Worm (Caenorhabditis elegans): Measurements from ENCODE around the gene C50E3.6.

C50E3.6 gene

ce11 chrV:7604858-7605257 lies 14.5 kb upstream of the C50E3.6 start, which contains the start of gene clec-213:
clec-213 (plus strand) TSS chrV:7605158.
- no peak for TF ChIP-seq lin-39 (tag; optimal IDR thresholded peaks at IDR 0.05)
- TF ChIP-seq nhr-23 (tag; optimal IDR thresholded peaks at IDR 0.05): no peak
- no peak for TF ChIP-seq elt-3 (tag; optimal IDR thresholded peaks at IDR 0.05)
- TF ChIP-seq lin-11 (tag; optimal IDR thresholded peaks at IDR 0.05): no peak
- TF ChIP-seq mbf-1 (tag; optimal IDR thresholded peaks at IDR 0.05): no peak
- no peak for TF ChIP-seq egl-27 (tag; optimal IDR thresholded peaks at IDR 0.05)
- TF ChIP-seq ceh-16 (tag; optimal IDR thresholded peaks at IDR 0.05): no peak
- no peak for TF ChIP-seq blmp-1 (tag; optimal IDR thresholded peaks at IDR 0.05; ENCODE audit: insufficient read depth)
- TF ChIP-seq sem-4 (tag; optimal IDR thresholded peaks at IDR 0.05): no peak

- no peak for TF ChIP-seq lin-13 (GFP tag; optimal IDR thresholded peaks at IDR 0.05)
- no peak for TF ChIP-seq nhr-6 (tag; optimal IDR thresholded peaks at IDR 0.05)
- TF ChIP-seq crh-2 (tag; optimal IDR thresholded peaks at IDR 0.05): no peak
- TF ChIP-seq unc-62 (GFP tag; optimal IDR thresholded peaks at IDR 0.05): no peak
- no peak for TF ChIP-seq nhr-11 (tag; optimal IDR thresholded peaks at IDR 0.05)
- TF ChIP-seq snpc-4 (tag; optimal IDR thresholded peaks at IDR 0.05): no peak
- TF ChIP-seq sma-3 (GFP tag; optimal IDR thresholded peaks at IDR 0.05): no peak
- TF ChIP-seq mdl-1 (tag; optimal IDR thresholded peaks at IDR 0.05): no peak
- no peak for TF ChIP-seq egl-27 (tag; optimal IDR thresholded peaks at IDR 0.05)
- no peak for TF ChIP-seq lin-39 (tag; optimal IDR thresholded peaks at IDR 0.05)
- TF ChIP-seq gmeb-1 (tag; optimal IDR thresholded peaks at IDR 0.05): no peak
- TF ChIP-seq lin-11 (tag; optimal IDR thresholded peaks at IDR 0.05): no peak
- TF ChIP-seq blmp-1 (tag; optimal IDR thresholded peaks at IDR 0.05; ENCODE audit: insufficient read depth): no peak
- TF ChIP-seq R02D3.7 (tag; optimal IDR thresholded peaks at IDR 0.05): no peak
- TF ChIP-seq ztf-1 (GFP tag; conservative IDR thresholded peaks at IDR 0.05): no peak
- TF ChIP-seq sma-9 (GFP tag; optimal IDR thresholded peaks at IDR 0.05): no peak
- no peak for TF ChIP-seq sma-9 (tag; optimal IDR thresholded peaks at IDR 0.05)
These were observed 13.1 kb upstream of the C50E3.6 start, which contains the start of gene C50E3.11 for ce11 chrV:7603404-7603803. C50E3.11 (minus strand) TSS chrV:7603486.

ce11 chrV:7601443-7601842 lies 11.1 kb upstream of the C50E3.6 start, which contains the start of gene scl-26:
scl-26 (minus strand) TSS chrV:7601543.
- TF ChIP-seq Y55F3AM.14 (GFP tag; optimal IDR thresholded peaks at IDR 0.05): no peak
- no peak for TF ChIP-seq elt-3 (tag; optimal IDR thresholded peaks at IDR 0.05)
- no peak for TF ChIP-seq crh-2 (tag; optimal IDR thresholded peaks at IDR 0.05)
- no peak for TF ChIP-seq nhr-11 (tag; optimal IDR thresholded peaks at IDR 0.05)
- no peak for TF ChIP-seq nhr-10 (tag; optimal IDR thresholded peaks at IDR 0.05)
- no peak for TF ChIP-seq egl-27 (tag; optimal IDR thresholded peaks at IDR 0.05)
- no peak for TF ChIP-seq sma-3 (GFP tag; optimal IDR thresholded peaks at IDR 0.05)
- TF ChIP-seq gmeb-1 (tag; optimal IDR thresholded peaks at IDR 0.05): no peak
- no peak for TF ChIP-seq aly-2 (tag; optimal IDR thresholded peaks at IDR 0.05)
- TF ChIP-seq ztf-1 (GFP tag; conservative IDR thresholded peaks at IDR 0.05): no peak
- no peak for TF ChIP-seq alr-1 (tag; optimal IDR thresholded peaks at IDR 0.05)
- TF ChIP-seq nhr-21 (tag; optimal IDR thresholded peaks at IDR 0.05): no peak
- no peak for TF ChIP-seq nhr-12 (tag; optimal IDR thresholded peaks at IDR 0.05)
- TF ChIP-seq lin-39 (tag; optimal IDR thresholded peaks at IDR 0.05): no peak
- TF ChIP-seq sem-4 (tag; optimal IDR thresholded peaks at IDR 0.05): no peak
- no peak for TF ChIP-seq mbf-1 (tag; optimal IDR thresholded peaks at IDR 0.05)

ce11 chrV:7600149-7600548 lies 9.8 kb upstream of the C50E3.6 start, which contains the start of gene C50E3.9:
C50E3.9 (minus strand) TSS chrV:7600249.
- no peak for TF ChIP-seq nhr-77 (tag; optimal IDR thresholded peaks at IDR 0.05)
- TF ChIP-seq aly-2 (tag; optimal IDR thresholded peaks at IDR 0.05): no peak
- TF ChIP-seq sma-9 (GFP tag; optimal IDR thresholded peaks at IDR 0.05): no peak
- no peak for TF ChIP-seq sma-9 (tag; optimal IDR thresholded peaks at IDR 0.05)

- TF ChIP-seq zag-1 (tag; optimal IDR thresholded peaks at IDR 0.05) (no peak), ceh-82 (tag; optimal IDR thresholded peaks at IDR 0.05) (no peak), sma-9 (GFP tag; optimal IDR thresholded peaks at IDR 0.05) (no peak), sma-9 (tag; optimal IDR thresholded peaks at IDR 0.05) (no peak), nhr-23 (tag; optimal IDR thresholded peaks at IDR 0.05) (no peak), lin-39 (tag; optimal IDR thresholded peaks at IDR 0.05) (no peak), blmp-1 (tag; optimal IDR thresholded peaks at IDR 0.05; ENCODE audit: insufficient read depth) (no peak), lsy-2 (tag; optimal IDR thresholded peaks at IDR 0.05) (no peak), ztf-11 (tag; optimal IDR thresholded peaks at IDR 0.05) (no peak), ztf-4 (tag; optimal IDR thresholded peaks at IDR 0.05) (no peak), fos-1 (tag; optimal IDR thresholded peaks at IDR 0.05) (no peak), ztf-1 (GFP tag; conservative IDR thresholded peaks at IDR 0.05) (no peak)
These were observed 7.9 kb upstream of the C50E3.6 start, which contains the start of gene C50E3.7 for ce11 chrV:7598269-7598668. C50E3.7 (minus strand) TSS chrV:7598369.

All from whole organism, L2 larva.